Fruit fly (Drosophila melanogaster): ENCODE measurements around the gene CG33783.
A peak's percentile ranks its signal among the peaks of the same experiment; 100 is the strongest.

- TF ChIP-seq D1 (tag; optimal IDR thresholded peaks at IDR 0.05) (no peak), CG17806 (tag; optimal IDR thresholded peaks at IDR 0.05) (peak; percentile 6), EcR (GFP tag; optimal IDR thresholded peaks at IDR 0.05) (peak; percentile 28), CG8159 (tag; optimal IDR thresholded peaks at IDR 0.05) (no peak), Snoo (tag; optimal IDR thresholded peaks at IDR 0.05) (no peak), CG15710 (tag; optimal IDR thresholded peaks at IDR 0.05) (peak; percentile 7), CG9948 (tag; optimal IDR thresholded peaks at IDR 0.05) (no peak), CG12605 (GFP tag; IDR thresholded peaks at IDR 0.05) (no peak), CG14655 (GFP tag; optimal IDR thresholded peaks at IDR 0.05) (no peak)
Observed at dm6 chr3R:10081469-10082111, 15.0 kb downstream of the CG33783 start.
